Worm (Caenorhabditis elegans) whole organism, L2 larva: ENCODE measurements around the gene ZK180.5.

Experiments used
- F13H6.1 ChIP-seq: sonication (generic microtip); optimal IDR thresholded peaks from 2 replicates; lab custom pipeline; 2016; ENCODE audit warnings: missing genetic modification characterization, missing compliant biosample characterization
- R02D3.7 ChIP-seq: fragments of 150-350 bp; optimal IDR thresholded peaks from 2 replicates; lab custom pipeline; 2014; ENCODE audit warnings: missing biosample characterization, missing genetic modification characterization
- alr-1 ChIP-seq: fragments of 150-350 bp; optimal IDR thresholded peaks from 2 replicates; lab custom pipeline; 2014; ENCODE audit warnings: missing biosample characterization, missing genetic modification characterization
- ama-1 ChIP-seq: fragments of 150-350 bp; optimal IDR thresholded peaks from 2 replicates; lab custom pipeline; 2018; ENCODE audit warnings: inconsistent platforms
- elt-1 ChIP-seq: fragments of 150-350 bp; optimal IDR thresholded peaks from 2 replicates; lab custom pipeline; 2014; ENCODE audit warnings: missing biosample characterization, missing genetic modification characterization
- elt-3 ChIP-seq: sonication (generic microtip); optimal IDR thresholded peaks from 2 replicates; lab custom pipeline; 2017; ENCODE audit warnings: missing biosample characterization, missing genetic modification characterization
- nhr-11 ChIP-seq: fragments of 150-350 bp; optimal IDR thresholded peaks from 2 replicates; lab custom pipeline; 2014; ENCODE audit warnings: missing biosample characterization, missing genetic modification characterization
- nhr-23 ChIP-seq: fragments of 150-350 bp; optimal IDR thresholded peaks from 2 replicates; lab custom pipeline; 2014; ENCODE audit warnings: missing biosample characterization, missing genetic modification reagents, missing genetic modification characterization
- nhr-237 ChIP-seq: fragments of 150-350 bp; optimal IDR thresholded peaks from 2 replicates; lab custom pipeline; 2014; ENCODE audit warnings: missing biosample characterization, missing genetic modification characterization
- snpc-4 ChIP-seq: fragments of 150-350 bp; optimal IDR thresholded peaks from 2 replicates; lab custom pipeline; 2014; ENCODE audit warnings: missing biosample characterization, missing genetic modification characterization
- unc-62 ChIP-seq: fragments of 150-350 bp; optimal IDR thresholded peaks from 2 replicates; lab custom pipeline; 2014; ENCODE audit warnings: missing biosample characterization, missing genetic modification reagents, missing genetic modification characterization
- ztf-11 ChIP-seq: sonication (generic microtip); optimal IDR thresholded peaks from 2 replicates; lab custom pipeline; 2017; ENCODE audit warnings: missing biosample characterization, missing genetic modification characterization

ce11 chrIV:4465184-4465583, 51.8 kb downstream of the ZK180.5 start, which contains the start of gene M01H9.5:
- no peak for TF ChIP-seq F13H6.1
- TF ChIP-seq ama-1: no peak
- TF ChIP-seq alr-1 (tag; lab: Kevin White, UChicago): no peak
- no peak for TF ChIP-seq ztf-11 (tag; lab: Kevin White, UChicago)
- no peak for TF ChIP-seq nhr-237 (tag; lab: Kevin White, UChicago)
- no peak for TF ChIP-seq snpc-4 (tag; lab: Kevin White, UChicago)
- TF ChIP-seq elt-3 (tag; lab: Kevin White, UChicago): no peak
- no peak for TF ChIP-seq nhr-11
- TF ChIP-seq nhr-23 (tag; lab: Kevin White, UChicago): no peak
- TF ChIP-seq unc-62 (GFP tag; lab: Kevin White, UChicago): no peak
- no peak for TF ChIP-seq R02D3.7 (tag; lab: Kevin White, UChicago)
- TF ChIP-seq elt-1 (tag; lab: Kevin White, UChicago): no peak
